Worm (Caenorhabditis elegans): Measurements from ENCODE around the gene F23D12.4.

F23D12.4 gene

DNA sequence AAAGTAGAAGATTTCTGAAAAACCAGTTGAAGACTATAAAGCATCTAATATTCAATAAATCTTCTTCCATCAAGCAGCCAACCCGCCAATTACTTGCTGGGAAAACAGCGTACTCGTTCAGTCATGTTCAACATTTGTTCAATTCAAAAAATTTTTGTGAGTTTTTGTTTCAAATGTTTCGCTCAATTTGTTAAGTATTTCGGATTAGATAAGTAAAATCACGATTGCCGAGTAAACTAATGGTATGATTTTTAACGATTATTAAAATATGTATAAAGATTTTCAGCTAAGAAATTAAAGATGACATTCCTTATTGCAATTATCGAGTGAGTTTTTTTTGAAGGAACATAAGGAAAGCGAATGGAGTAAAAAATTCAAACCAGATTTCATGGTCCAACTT lies 25.9 kb downstream of the F23D12.4 start, which contains the start of gene M163.10:
Gene M163.10 (plus strand): TSS at position 301 of the 400 bp plus-strand sequence.
- TF ChIP-seq jun-1 (tag; optimal IDR thresholded peaks at IDR 0.05) (no peak), ztf-11 (tag; optimal IDR thresholded peaks at IDR 0.05) (no peak), nhr-11 (tag; optimal IDR thresholded peaks at IDR 0.05) (no peak), daf-8 (GFP tag; IDR thresholded peaks at IDR 0.05) (no peak), ceh-44 (GFP tag; IDR thresholded peaks at IDR 0.05) (no peak), nhr-42 (GFP tag; IDR thresholded peaks at IDR 0.05) (no peak), mdt-29 (GFP tag; IDR thresholded peaks at IDR 0.05) (no peak), tra-1 (GFP tag; IDR thresholded peaks at IDR 0.05) (no peak)

DNA sequence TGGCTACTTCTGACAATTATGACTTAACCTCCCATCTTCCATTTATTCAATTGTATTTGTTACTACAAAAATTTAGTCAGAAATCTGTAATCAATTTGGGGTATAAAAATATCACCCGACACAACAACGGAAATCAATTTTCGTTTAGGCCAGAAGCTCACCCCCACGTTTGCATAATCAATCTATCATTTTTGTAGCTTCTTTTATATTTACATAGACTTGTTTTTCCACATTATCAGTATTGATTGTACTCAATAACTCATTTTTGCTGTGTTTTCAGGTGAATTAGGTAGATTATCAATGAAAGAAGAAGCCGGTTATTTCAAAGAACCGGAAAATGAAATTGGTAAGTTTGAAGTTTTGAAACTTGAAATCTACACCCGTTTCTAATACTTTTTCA lies 28.9 kb downstream of the F23D12.4 start, which contains the start of gene M163.5:
Gene M163.5 (plus strand): TSS at position 301 of the 400 bp plus-strand sequence.
- no peak for TF ChIP-seq F26F4.8 (GFP tag; conservative IDR thresholded peaks at IDR 0.05)
- no peak for TF ChIP-seq hif-1 (tag; optimal IDR thresholded peaks at IDR 0.05)
- no peak for TF ChIP-seq ztf-7 (tag; optimal IDR thresholded peaks at IDR 0.05)
- TF ChIP-seq ceh-20 (GFP tag; IDR thresholded peaks at IDR 0.05), result no peak
- TF ChIP-seq nhr-41 (GFP tag; IDR thresholded peaks at IDR 0.05), result no peak
- TF ChIP-seq tag-97 (GFP tag; IDR thresholded peaks at IDR 0.05), result no peak
- TF ChIP-seq lin-29 (GFP tag; IDR thresholded peaks at IDR 0.05), result no peak
- no peak for TF ChIP-seq ama-1 (optimal IDR thresholded peaks at IDR 0.05)
- no peak for TF ChIP-seq hlh-11 (tag; optimal IDR thresholded peaks at IDR 0.05)
- no peak for TF ChIP-seq rbr-2 (tag; optimal IDR thresholded peaks at IDR 0.05)
- no peak for TF ChIP-seq duxl-1 (tag; optimal IDR thresholded peaks at IDR 0.05; ENCODE audit: poor library complexity)
- TF ChIP-seq nhr-237 (tag; optimal IDR thresholded peaks at IDR 0.05), result no peak
- TF ChIP-seq dpl-1 (GFP tag; optimal IDR thresholded peaks at IDR 0.05), result no peak
- no peak for TF ChIP-seq T20F7.1 (GFP tag; optimal IDR thresholded peaks at IDR 0.05)

DNA sequence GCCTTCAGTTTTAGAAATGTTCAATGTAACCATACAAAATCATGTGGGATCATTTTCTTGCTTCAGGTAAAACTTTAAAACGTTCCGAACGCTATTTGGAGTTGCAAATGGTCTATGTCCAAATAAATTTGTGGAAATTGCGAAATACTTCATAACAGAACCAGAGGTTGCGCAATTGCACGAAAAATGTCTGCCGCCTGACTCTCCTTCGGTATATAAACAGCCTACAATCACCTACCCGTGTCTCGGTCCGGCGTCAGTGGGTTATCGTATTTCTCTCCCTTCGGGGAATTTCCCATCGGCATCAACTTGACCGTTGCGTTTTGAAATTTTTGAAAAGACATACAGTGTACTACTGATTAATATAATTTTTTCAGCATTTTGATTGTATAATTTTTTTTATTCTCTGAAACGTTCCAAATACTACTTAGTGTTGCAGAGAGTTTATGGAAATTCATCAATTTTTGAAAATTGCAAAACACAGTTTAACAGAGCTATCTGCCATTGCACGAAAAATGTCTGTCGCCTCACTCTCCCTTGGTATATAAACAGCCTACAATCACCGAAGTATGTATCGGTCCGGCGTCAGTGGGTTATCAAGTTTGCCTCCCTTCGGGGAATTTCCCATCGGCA lies 31.9 kb downstream of the F23D12.4 start:
- no peak for TF ChIP-seq hif-1 (tag; optimal IDR thresholded peaks at IDR 0.05)
- TF ChIP-seq spr-1 (tag; optimal IDR thresholded peaks at IDR 0.05), result peak; percentile 41
- no peak for TF ChIP-seq lin-1 (GFP tag; IDR thresholded peaks at IDR 0.05)
- 0 out of 2 replicates have a peak, but pooled peaks have one; percentile 44 for TF ChIP-seq lin-29 (GFP tag; IDR thresholded peaks at IDR 0.05)
- no peak for TF ChIP-seq nhr-41 (GFP tag; IDR thresholded peaks at IDR 0.05)
- no peak for TF ChIP-seq dve-1 (tag; optimal IDR thresholded peaks at IDR 0.05; ENCODE audit: insufficient read depth)
- TF ChIP-seq ztf-11 (tag; optimal IDR thresholded peaks at IDR 0.05), result no peak
- TF ChIP-seq madf-5 (GFP tag; IDR thresholded peaks at IDR 0.05), result no peak
- no peak for TF ChIP-seq jun-1 (tag; optimal IDR thresholded peaks at IDR 0.05)
- peak; percentile 92 for TF ChIP-seq ztf-7 (tag; optimal IDR thresholded peaks at IDR 0.05)
- no peak for TF ChIP-seq zfp-2 (tag; optimal IDR thresholded peaks at IDR 0.05)
- peak in 1 of 2 experiments; percentile 1 for TF ChIP-seq mdl-1 (tag; optimal IDR thresholded peaks at IDR 0.05)
- peak; percentile 47 for TF ChIP-seq nhr-48 (tag; optimal IDR thresholded peaks at IDR 0.05)
- 0 out of 2 replicates have a peak, but pooled peaks have one; percentile 47 for TF ChIP-seq tag-97 (GFP tag; IDR thresholded peaks at IDR 0.05)
- no peak for TF ChIP-seq lin-15B (tag; optimal IDR thresholded peaks at IDR 0.05)
- no peak for TF ChIP-seq set-16 (GFP tag; IDR thresholded peaks at IDR 0.05)
- TF ChIP-seq nhr-6 (tag; optimal IDR thresholded peaks at IDR 0.05), result no peak
- no peak; the same call in 1 of the 2 replicates for TF ChIP-seq vab-7 (GFP tag; IDR thresholded peaks at IDR 0.05)
- peak; percentile 58; the same call in 1 of the 2 replicates for TF ChIP-seq F26F4.8 (GFP tag; conservative IDR thresholded peaks at IDR 0.05)
- TF ChIP-seq lir-3 (tag; optimal IDR thresholded peaks at IDR 0.05), result peak; percentile 28
- peak; percentile 56; the same call in 1 of the 2 replicates for TF ChIP-seq dmd-9 (GFP tag; IDR thresholded peaks at IDR 0.05)
- TF ChIP-seq zag-1 (tag; optimal IDR thresholded peaks at IDR 0.05), result no peak
- TF ChIP-seq spr-3 (GFP tag; optimal IDR thresholded peaks at IDR 0.05), result peak; percentile 73
- no peak for TF ChIP-seq nhr-237 (tag; optimal IDR thresholded peaks at IDR 0.05)
- 0 out of 2 replicates have a peak, but pooled peaks have one; percentile 67 for TF ChIP-seq T26A8.4 (GFP tag; IDR thresholded peaks at IDR 0.05)
- TF ChIP-seq unc-62 (GFP tag; optimal IDR thresholded peaks at IDR 0.05 in 1 of 2), result no peak
- no peak for TF ChIP-seq unc-62 (tag; optimal IDR thresholded peaks at IDR 0.05)
- TF ChIP-seq daf-12 (tag; optimal IDR thresholded peaks at IDR 0.05), result no peak
- TF ChIP-seq ctbp-1 (GFP tag; IDR thresholded peaks at IDR 0.05), result peak; percentile 60; the same call in 1 of the 2 replicates
- TF ChIP-seq aly-2 (tag; optimal IDR thresholded peaks at IDR 0.05), result no peak
- peak; percentile 52 for TF ChIP-seq nhr-28 (tag; optimal IDR thresholded peaks at IDR 0.05)
- TF ChIP-seq php-3 (GFP tag; IDR thresholded peaks at IDR 0.05), result peak; percentile 61; the same call in 1 of the 2 replicates
- no peak for TF ChIP-seq lin-39 (tag; optimal IDR thresholded peaks at IDR 0.05)
- TF ChIP-seq pqm-1 (tag; optimal IDR thresholded peaks at IDR 0.05), result no peak

All from whole organism, L4 larva.